Fruit fly (Drosophila melanogaster): ENCODE data around the gene IntS12.

The IntS12 gene

DNA sequence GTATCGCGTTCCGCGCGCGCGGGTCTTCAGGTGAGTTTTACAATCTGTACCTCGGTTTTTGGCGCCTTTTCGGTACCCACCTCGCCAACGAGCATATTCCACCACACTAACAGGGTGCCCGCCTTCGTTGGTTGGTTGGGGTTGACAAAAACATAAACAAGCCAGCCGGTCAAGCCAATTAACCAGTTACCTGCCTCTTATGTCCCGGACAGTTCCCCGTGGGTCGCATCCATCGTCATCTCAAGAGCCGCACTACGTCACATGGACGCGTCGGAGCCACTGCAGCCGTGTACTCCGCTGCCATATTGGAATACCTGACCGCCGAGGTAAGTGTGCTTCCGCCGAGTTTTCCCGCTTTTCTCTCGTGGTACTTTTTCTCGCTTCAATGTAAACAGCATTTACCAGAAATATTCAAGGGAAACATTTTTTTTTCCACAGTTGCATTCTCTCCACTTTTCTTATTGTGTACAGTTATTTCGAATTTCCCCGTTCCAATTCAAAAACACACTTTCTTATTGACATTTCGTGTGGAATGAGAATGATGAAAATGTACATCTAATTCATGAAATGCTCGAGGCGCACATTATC lies 4.4 kb downstream of the IntS12 start (continued):
- peak; percentile 33 for TF ChIP-seq jumu (GFP tag; optimal IDR thresholded peaks at IDR 0.05)
- no peak for TF ChIP-seq hth (optimal IDR thresholded peaks at IDR 0.05)
- no peak for TF ChIP-seq CG4820 (GFP tag; optimal IDR thresholded peaks at IDR 0.05)
- peak; percentile 30 for TF ChIP-seq Side (GFP tag; optimal IDR thresholded peaks at IDR 0.05)
- peak; percentile 29 for TF ChIP-seq pb (GFP tag; optimal IDR thresholded peaks at IDR 0.05)
- no peak for TF ChIP-seq dmrt11E (tag; optimal IDR thresholded peaks at IDR 0.05)
- no peak for TF ChIP-seq zf30C (GFP tag; optimal IDR thresholded peaks at IDR 0.05)
- TF ChIP-seq Max (GFP tag; optimal IDR thresholded peaks at IDR 0.05), result no peak
- TF ChIP-seq Scr (GFP tag; IDR thresholded peaks at IDR 0.05; ENCODE audit: partially characterized antibody), result no peak
- TF ChIP-seq CG15514 (GFP tag; optimal IDR thresholded peaks at IDR 0.05), result no peak
- no peak for TF ChIP-seq sc (optimal IDR thresholded peaks at IDR 0.05)
- no peak for TF ChIP-seq sc (GFP tag; optimal IDR thresholded peaks at IDR 0.05)
- no peak for TF ChIP-seq prd (optimal IDR thresholded peaks at IDR 0.05)
- TF ChIP-seq prd (GFP tag; IDR thresholded peaks at IDR 0.05), result no peak
- TF ChIP-seq CG1792 (GFP tag; optimal IDR thresholded peaks at IDR 0.05), result no peak
- TF ChIP-seq stc (GFP tag; IDR thresholded peaks at IDR 0.05), result peak; percentile 46; the same call in 1 of the 2 replicates
- no peak for TF ChIP-seq cad (GFP tag; optimal IDR thresholded peaks at IDR 0.05)
- TF ChIP-seq Chrac-16 (GFP tag; optimal IDR thresholded peaks at IDR 0.05), result no peak
- no peak for TF ChIP-seq CG34224 (GFP tag; IDR thresholded peaks at IDR 0.05; ENCODE audit: partially characterized antibody)
- TF ChIP-seq nom (GFP tag; optimal IDR thresholded peaks at IDR 0.05), result no peak
- TF ChIP-seq CG9215 (GFP tag; IDR thresholded peaks at IDR 0.05), result no peak
- no peak for TF ChIP-seq CG12942 (GFP tag; optimal IDR thresholded peaks at IDR 0.05)
- TF ChIP-seq CG14710 (tag; optimal IDR thresholded peaks at IDR 0.05), result no peak
- no peak for TF ChIP-seq nerfin-2 (GFP tag; IDR thresholded peaks at IDR 0.05; ENCODE audit: partially characterized antibody)
- TF ChIP-seq Dek (tag; optimal IDR thresholded peaks at IDR 0.05), result no peak
- TF ChIP-seq phol (tag; optimal IDR thresholded peaks at IDR 0.05), result peak; percentile 41
- TF ChIP-seq CG14441 (GFP tag; IDR thresholded peaks at IDR 0.05), result no peak
- TF ChIP-seq usp (GFP tag; optimal IDR thresholded peaks at IDR 0.05), result no peak
- TF ChIP-seq CG6791 (GFP tag; IDR thresholded peaks at IDR 0.05; ENCODE audit: partially characterized antibody), result no peak
- no peak for TF ChIP-seq row (GFP tag; IDR thresholded peaks at IDR 0.05)
- no peak for TF ChIP-seq CG31441 (GFP tag; IDR thresholded peaks at IDR 0.05)
- TF ChIP-seq CG31388 (GFP tag; optimal IDR thresholded peaks at IDR 0.05), result no peak
- TF ChIP-seq CG6254 (GFP tag; optimal IDR thresholded peaks at IDR 0.05), result peak; percentile 98
- no peak for TF ChIP-seq btn (GFP tag; optimal IDR thresholded peaks at IDR 0.05)
- no peak for TF ChIP-seq trh (GFP tag; optimal IDR thresholded peaks at IDR 0.05)
- TF ChIP-seq NC2α (GFP tag; optimal IDR thresholded peaks at IDR 0.05), result no peak
- TF ChIP-seq Vsx1 (GFP tag; optimal IDR thresholded peaks at IDR 0.05), result peak; percentile 33
- peak; percentile 79 for TF ChIP-seq CG10366 (GFP tag; IDR thresholded peaks at IDR 0.05)
- TF ChIP-seq maf-S (GFP tag; optimal IDR thresholded peaks at IDR 0.05), result no peak
- TF ChIP-seq CG2678 (tag; optimal IDR thresholded peaks at IDR 0.05), result no peak
- no peak for TF ChIP-seq Fer1 (GFP tag; optimal IDR thresholded peaks at IDR 0.05)
- no peak for TF ChIP-seq CG17359 (tag; optimal IDR thresholded peaks at IDR 0.05)
- no peak for TF ChIP-seq Hr78 (GFP tag; optimal IDR thresholded peaks at IDR 0.05)
- TF ChIP-seq salm (tag; optimal IDR thresholded peaks at IDR 0.05), result no peak
- TF ChIP-seq fd96Cb (tag; optimal IDR thresholded peaks at IDR 0.05), result no peak
- no peak for TF ChIP-seq HLH3B (GFP tag; IDR thresholded peaks at IDR 0.05)
- peak; percentile 82 for TF ChIP-seq Elba2 (GFP tag; optimal IDR thresholded peaks at IDR 0.05)
- TF ChIP-seq Adf1 (GFP tag; IDR thresholded peaks at IDR 0.05), result no peak
- no peak for TF ChIP-seq ttk (GFP tag; IDR thresholded peaks at IDR 0.05)
- TF ChIP-seq Lpt (GFP tag; optimal IDR thresholded peaks at IDR 0.05), result no peak
- TF ChIP-seq CG8765 (GFP tag; IDR thresholded peaks at IDR 0.05), result no peak
- TF ChIP-seq C15 (GFP tag; IDR thresholded peaks at IDR 0.05), result no peak

Measured in whole organism, embryonic.